Worm (Caenorhabditis elegans) whole organism, young adult: ENCODE data around the gene col-71.

Source experiments
- hlh-12 ChIP-seq: sonication (generic microtip); optimal IDR thresholded peaks from 2 replicates; lab custom pipeline; 2016; ENCODE audit warnings: missing genetic modification characterization, missing compliant biosample characterization
- nhr-120 ChIP-seq: fragments of 200-800 bp; sonication (Bioruptor generic); IDR thresholded peaks from 2 replicates; pipeline ENCODE4 v1.3.6; 2022; ENCODE audit warnings: missing genetic modification characterization, missing compliant biosample characterization
- ztf-25 ChIP-seq: fragments of 200-800 bp; sonication (Bioruptor generic); IDR thresholded peaks from 2 replicates; pipeline ENCODE4 v1.3.6; 2022; ENCODE audit warnings: missing genetic modification reagents, missing genetic modification characterization, missing compliant biosample characterization

ce11 chrII:3518961-3519544 is 16.7 kb upstream of the col-71 start, which contains the start of gene clec-126:
- TF ChIP-seq ztf-25 (no peak), nhr-120 (GFP tag; lab: Robert Waterston, UW) (no peak), hlh-12 (peak; percentile 29)
